Worm (Caenorhabditis elegans) whole organism, L4/young adult: ENCODE data around the gene col-74.

Source experiments
- dao-5 ChIP-seq: sonication (generic microtip); optimal IDR thresholded peaks from 2 replicates; lab custom pipeline; 2016; ENCODE audit warnings: missing genotype, missing genetic modification characterization, moderate library complexity, missing compliant biosample characterization
- him-1 ChIP-seq: sonication (generic microtip); optimal IDR thresholded peaks from 2 replicates; lab custom pipeline; 2016; ENCODE audit warnings: missing genotype, missing genetic modification reagents, missing genetic modification characterization, missing compliant biosample characterization

ce11 chrII:5828486-5828885, 1.7 kb upstream of the col-74 start, which contains the start of gene ZK1248.11:
- no peak for TF ChIP-seq him-1 (tag; lab: Kevin White, UChicago)
- no peak for TF ChIP-seq dao-5 (tag; lab: Kevin White, UChicago)
